Fruit fly (Drosophila melanogaster) whole organism, embryonic: ENCODE measurements around the gene CG31551.

Experiments used
- Abd-B ChIP-seq: fragments of 200-800 bp; sonication (Bioruptor generic); optimal IDR thresholded peaks from 2 replicates; lab custom pipeline; 2018; ENCODE audit warnings: missing biosample characterization, mild to moderate bottlenecking, missing genetic modification characterization, moderate library complexity
- BtbVII ChIP-seq: fragments of 200-800 bp; sonication (Bioruptor generic); optimal IDR thresholded peaks from 3 replicates; lab custom pipeline; 2017; ENCODE audit warnings: missing biosample characterization, mild to moderate bottlenecking, missing genetic modification characterization
- CG10147 ChIP-seq: fragments of 200-800 bp; sonication (Bioruptor generic); optimal IDR thresholded peaks from 2 replicates; lab custom pipeline; 2019; ENCODE audit warnings: missing biosample characterization, mild to moderate bottlenecking, missing genetic modification characterization, moderate library complexity
- CG11456 ChIP-seq: fragments of 200-800 bp; sonication (Bioruptor generic); IDR thresholded peaks from 3 replicates; pipeline ENCODE4 v1.3.6; 2022; ENCODE audit warnings: missing biosample characterization, missing genetic modification characterization
- CG13296 ChIP-seq: fragments of 200-800 bp; sonication (Bioruptor generic); optimal IDR thresholded peaks from 3 replicates; lab custom pipeline; 2018; ENCODE audit warnings: missing biosample characterization, mild to moderate bottlenecking, missing genetic modification characterization
- CG14050 ChIP-seq: fragments of 200-800 bp; sonication (Bioruptor generic); IDR thresholded peaks from 3 replicates; pipeline ENCODE4 v1.3.6; 2022; ENCODE audit warnings: missing biosample characterization, missing genetic modification characterization
- CG15073 ChIP-seq: fragments of 200-800 bp; sonication (Bioruptor generic); optimal IDR thresholded peaks from 2 replicates; lab custom pipeline; 2016; ENCODE audit warnings: missing biosample characterization, missing genetic modification characterization
- CG1647 ChIP-seq: fragments of 200-800 bp; sonication (Bioruptor generic); optimal IDR thresholded peaks from 3 replicates; lab custom pipeline; 2016; ENCODE audit warnings: missing biosample characterization, missing genetic modification characterization
- CG17328 ChIP-seq: fragments of 200-800 bp; sonication (Bioruptor generic); IDR thresholded peaks from 2 replicates; pipeline ENCODE4 v1.3.6; 2022; ENCODE audit warnings: missing biosample characterization, missing genetic modification characterization
- CG18619 ChIP-seq: fragments of 200-800 bp; sonication (Bioruptor generic); optimal IDR thresholded peaks from 3 replicates; lab custom pipeline; 2017; ENCODE audit warnings: missing biosample characterization, mild to moderate bottlenecking, missing genetic modification characterization
- CG18764 ChIP-seq: fragments of 200-800 bp; sonication (Bioruptor generic); optimal IDR thresholded peaks from 3 replicates; lab custom pipeline; 2016; ENCODE audit warnings: missing biosample characterization, missing genetic modification characterization
- CG34224 ChIP-seq: fragments of 200-800 bp; sonication (Bioruptor generic); IDR thresholded peaks from 3 replicates; pipeline ENCODE4 v1.3.6; 2022; ENCODE audit warnings: missing biosample characterization, missing genetic modification characterization; ENCODE audit not compliant: partially characterized antibody
- CG4820 ChIP-seq: fragments of 200-800 bp; sonication (Bioruptor generic); optimal IDR thresholded peaks from 3 replicates; lab custom pipeline; 2016; ENCODE audit warnings: missing biosample characterization, missing genetic modification characterization
- CG5953 ChIP-seq: fragments of 200-800 bp; sonication (Bioruptor generic); IDR thresholded peaks from 2 replicates; pipeline ENCODE4 v1.3.6; 2022; ENCODE audit warnings: missing biosample characterization, missing genetic modification characterization
- CG6175 ChIP-seq: fragments of 200-800 bp; sonication (Bioruptor generic); IDR thresholded peaks from 3 replicates; pipeline ENCODE4 v1.3.6; 2022; ENCODE audit warnings: missing biosample characterization, missing genetic modification characterization
- CG7271 ChIP-seq: fragments of 200-800 bp; sonication (Bioruptor generic); optimal IDR thresholded peaks from 2 replicates; lab custom pipeline; 2018; ENCODE audit warnings: missing biosample characterization, mild to moderate bottlenecking, missing genetic modification characterization, moderate library complexity
- CG7928 ChIP-seq: fragments of 200-800 bp; sonication (Bioruptor generic); optimal IDR thresholded peaks from 2 replicates; lab custom pipeline; 2017; ENCODE audit warnings: missing biosample characterization, mild to moderate bottlenecking, missing genetic modification characterization
- CG8089 ChIP-seq: fragments of 200-800 bp; sonication (Bioruptor generic); optimal IDR thresholded peaks from 3 replicates; lab custom pipeline; 2016; ENCODE audit warnings: missing biosample characterization, missing genetic modification characterization
- CG8924 ChIP-seq: fragments of 200-800 bp; optimal IDR thresholded peaks from 3 replicates; lab custom pipeline; 2019; ENCODE audit warnings: missing biosample characterization, mild to moderate bottlenecking, missing genetic modification characterization, moderate library complexity
- Camta ChIP-seq: fragments of 200-800 bp; sonication (Bioruptor generic); optimal IDR thresholded peaks from 2 replicates; lab custom pipeline; 2016; ENCODE audit warnings: missing biosample characterization, missing genetic modification characterization
- Dip3 ChIP-seq: fragments of 200-800 bp; sonication (Bioruptor generic); optimal IDR thresholded peaks from 3 replicates; lab custom pipeline; 2016; ENCODE audit warnings: missing biosample characterization, missing genetic modification characterization
- Doc2 ChIP-seq: fragments of 200-800 bp; sonication (Bioruptor generic); IDR thresholded peaks from 2 replicates; pipeline ENCODE4 v1.3.6; 2022; ENCODE audit warnings: missing biosample characterization, missing genetic modification characterization
- Ets65A ChIP-seq: fragments of 200-800 bp; sonication (Bioruptor generic); peaks from one replicate; lab custom pipeline; 2016; ENCODE audit warnings: missing biosample characterization, missing genetic modification characterization
- HHEX ChIP-seq: fragments of 200-800 bp; sonication (Bioruptor generic); optimal IDR thresholded peaks from 3 replicates; lab custom pipeline; 2017; ENCODE audit warnings: missing biosample characterization, mild to moderate bottlenecking, missing genetic modification characterization, missing genetic modification reagents
- Hand ChIP-seq: fragments of 200-800 bp; sonication (Bioruptor generic); optimal IDR thresholded peaks from 2 replicates; lab custom pipeline; 2017; ENCODE audit warnings: mild to moderate bottlenecking, missing biosample characterization, missing genetic modification reagents, missing genetic modification characterization
- Hmr ChIP-seq: fragments of 200-800 bp; sonication (Bioruptor generic); optimal IDR thresholded peaks from 3 replicates; lab custom pipeline; 2017; ENCODE audit warnings: mild to moderate bottlenecking, missing biosample characterization, missing genetic modification reagents, missing genetic modification characterization
- Hr39 ChIP-seq: fragments of >200 bp; optimal IDR thresholded peaks from 2 replicates; lab custom pipeline; 2017
- Mrtf ChIP-seq: fragments of 200-800 bp; sonication (Bioruptor generic); IDR thresholded peaks from 3 replicates; pipeline ENCODE4 v1.3.6; 2022; ENCODE audit warnings: missing biosample characterization, missing genetic modification characterization
- NC2β ChIP-seq: fragments of 200-800 bp; sonication (Bioruptor generic); optimal IDR thresholded peaks from 2 replicates; lab custom pipeline; 2016; ENCODE audit warnings: missing biosample characterization, missing genetic modification characterization
- NK7.1 ChIP-seq: fragments of 200-800 bp; sonication (Bioruptor generic); optimal IDR thresholded peaks from 3 replicates; lab custom pipeline; 2016; ENCODE audit warnings: missing biosample characterization, missing genetic modification characterization
- Nf-YC ChIP-seq: fragments of 200-800 bp; optimal IDR thresholded peaks from 3 replicates; lab custom pipeline; 2019; ENCODE audit warnings: missing biosample characterization, mild to moderate bottlenecking, missing genetic modification characterization, moderate library complexity
- Ravus ChIP-seq: fragments of 200-800 bp; sonication (Bioruptor generic); IDR thresholded peaks from 2 replicates; pipeline ENCODE4 v1.3.6; 2022; ENCODE audit warnings: missing biosample characterization, missing genetic modification characterization
- Scr ChIP-seq: fragments of 200-800 bp; sonication (Bioruptor generic); IDR thresholded peaks from 2 replicates; pipeline ENCODE4 v1.3.6; 2022; ENCODE audit warnings: missing biosample characterization, missing genetic modification characterization; ENCODE audit not compliant: partially characterized antibody
- Six4 ChIP-seq: fragments of 200-800 bp; sonication (Bioruptor generic); optimal IDR thresholded peaks from 2 replicates; lab custom pipeline; 2016; ENCODE audit warnings: missing biosample characterization, missing genetic modification characterization
- cad ChIP-seq: fragments of >200 bp; optimal IDR thresholded peaks from 2 replicates; lab custom pipeline; 2017; ENCODE audit warnings: missing biosample characterization, missing genetic modification characterization
- cato ChIP-seq: fragments of 200-800 bp; sonication (Bioruptor generic); optimal IDR thresholded peaks from 2 replicates; lab custom pipeline; 2016; ENCODE audit warnings: missing biosample characterization, missing genetic modification characterization, borderline replicate concordance
- cg ChIP-seq: fragments of 200-800 bp; sonication (Bioruptor generic); optimal IDR thresholded peaks from 3 replicates; lab custom pipeline; 2019; ENCODE audit warnings: missing biosample characterization, mild to moderate bottlenecking, missing genetic modification characterization, moderate library complexity
- grn ChIP-seq: fragments of 200-800 bp; sonication (Bioruptor generic); optimal IDR thresholded peaks from 3 replicates; lab custom pipeline; 2017; ENCODE audit warnings: missing biosample characterization, missing genetic modification characterization
- h ChIP-seq: fragments of >200 bp; optimal IDR thresholded peaks from 2 replicates; lab custom pipeline; 2017
- ken ChIP-seq: fragments of 200-800 bp; sonication (Bioruptor generic); IDR thresholded peaks from 3 replicates; pipeline ENCODE4 v1.3.6; 2022; ENCODE audit warnings: missing biosample characterization, missing genetic modification characterization
- knrl ChIP-seq: fragments of 200-800 bp; sonication (Bioruptor generic); IDR thresholded peaks from 3 replicates; pipeline ENCODE4 v1.3.6; 2022; ENCODE audit warnings: missing biosample characterization, missing genetic modification characterization; ENCODE audit not compliant: partially characterized antibody
- lilli ChIP-seq: fragments of 200-800 bp; sonication (Bioruptor generic); optimal IDR thresholded peaks from 3 replicates; lab custom pipeline; 2016; ENCODE audit warnings: missing biosample characterization, missing genetic modification characterization
- mld ChIP-seq: fragments of 200-800 bp; sonication (Bioruptor generic); IDR thresholded peaks from 3 replicates; pipeline ENCODE4 v1.3.6; 2022; ENCODE audit warnings: missing biosample characterization, missing genetic modification characterization; ENCODE audit not compliant: partially characterized antibody
- nau ChIP-seq: fragments of 200-800 bp; sonication (Bioruptor generic); optimal IDR thresholded peaks from 3 replicates; lab custom pipeline; 2017; ENCODE audit warnings: missing biosample characterization, mild to moderate bottlenecking, missing genetic modification characterization, missing genetic modification reagents
- oc ChIP-seq: fragments of 200-800 bp; sonication (Bioruptor generic); optimal IDR thresholded peaks from 2 replicates; lab custom pipeline; 2018; ENCODE audit warnings: missing biosample characterization, mild to moderate bottlenecking, missing genetic modification characterization, moderate library complexity
- pho ChIP-seq: fragments of 200-800 bp; sonication (Bioruptor generic); optimal IDR thresholded peaks from 2 replicates; lab custom pipeline; 2016; ENCODE audit warnings: missing biosample characterization, missing genetic modification characterization
- sens-2 ChIP-seq: fragments of 200-800 bp; sonication (Bioruptor generic); IDR thresholded peaks from 2 replicates; pipeline ENCODE4 v1.3.6; 2022; ENCODE audit warnings: missing biosample characterization, missing genetic modification characterization
- twi ChIP-seq: fragments of 200-800 bp; optimal IDR thresholded peaks from 2 replicates; lab custom pipeline; 2019; ENCODE audit warnings: missing biosample characterization, mild to moderate bottlenecking, missing genetic modification characterization, moderate library complexity
- unc-4 ChIP-seq: fragments of 200-800 bp; sonication (Bioruptor generic); IDR thresholded peaks from 2 replicates; pipeline ENCODE4 v1.3.6; 2022; ENCODE audit warnings: missing biosample characterization, missing genetic modification characterization; ENCODE audit not compliant: partially characterized antibody
- wek ChIP-seq: fragments of 200-800 bp; sonication (Bioruptor generic); optimal IDR thresholded peaks from 3 replicates; lab custom pipeline; 2018; ENCODE audit warnings: missing biosample characterization, mild to moderate bottlenecking, missing genetic modification characterization, moderate library complexity

Gene CG31551

DNA sequence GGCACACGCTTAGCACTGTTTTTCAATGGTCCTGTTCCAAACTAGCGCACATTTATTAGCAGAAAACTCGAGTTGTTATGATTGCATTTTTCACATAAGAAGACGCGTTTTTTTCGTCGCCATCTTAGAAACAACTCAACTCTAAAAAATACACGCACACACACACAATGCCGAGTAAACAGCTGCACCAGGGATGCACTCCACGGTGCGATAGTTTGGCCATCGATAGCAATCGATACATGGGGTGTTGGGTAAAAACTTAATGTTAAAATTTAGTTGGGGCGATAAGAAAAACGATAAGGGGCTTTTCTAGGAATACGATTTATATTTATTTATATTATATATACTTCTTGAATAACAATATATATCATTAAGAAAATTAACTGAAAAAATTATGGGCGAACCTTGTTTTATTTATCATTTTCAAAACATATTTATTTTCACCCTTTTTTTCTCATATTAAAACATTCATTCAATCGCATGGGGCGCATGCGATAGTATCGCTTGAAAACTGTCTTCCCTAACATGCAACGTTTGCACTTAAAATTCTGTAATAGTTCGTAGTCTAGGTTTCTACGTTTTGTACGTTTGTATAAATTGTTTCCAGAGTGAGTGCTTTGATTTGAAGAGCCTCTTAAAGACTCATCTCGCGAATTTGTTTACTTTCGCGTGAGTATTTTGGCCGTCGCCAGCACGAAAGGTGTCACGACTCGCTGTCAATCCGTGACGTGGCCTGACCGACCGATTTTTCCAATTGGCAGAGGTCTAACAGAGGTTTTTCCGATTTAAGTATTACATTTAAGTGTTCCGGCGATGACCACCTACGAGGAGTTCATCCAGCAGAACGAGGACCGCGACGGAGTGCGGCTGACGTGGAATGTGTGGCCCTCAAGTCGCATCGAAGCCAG, 21.2 kb downstream of the CG31551 start, which contains the start of the genes MTA1-like and Sec23 (continued):
- TF ChIP-seq cad (GFP tag; lab: Kevin White, UChicago): no peak
- TF ChIP-seq CG10147 (GFP tag; lab: Kevin White, UChicago): peak; percentile 56
- no peak for TF ChIP-seq CG17328 (GFP tag; lab: Robert Waterston, UW)
- peak; percentile 98 for TF ChIP-seq knrl
- TF ChIP-seq pho: peak; percentile 37
- TF ChIP-seq Hr39 (lab: Kevin White, UChicago): no peak
- no peak for TF ChIP-seq CG14050
- peak; percentile 46 for TF ChIP-seq CG13296 (GFP tag; lab: Kevin White, UChicago)
- peak; percentile 85 for TF ChIP-seq CG34224 (GFP tag; lab: Robert Waterston, UW)
- no peak for TF ChIP-seq Mrtf
- peak; percentile 69 for TF ChIP-seq Nf-YC (tag; lab: Kevin White, UChicago)
- TF ChIP-seq sens-2: no peak
- TF ChIP-seq CG1647 (GFP tag; lab: Kevin White, UChicago): no peak
- TF ChIP-seq cg (GFP tag; lab: Kevin White, UChicago): no peak
- no peak for TF ChIP-seq Camta (GFP tag; lab: Kevin White, UChicago)
- no peak for TF ChIP-seq CG7271
- TF ChIP-seq nau (GFP tag; lab: Kevin White, UChicago): no peak
- peak; percentile 30 for TF ChIP-seq grn
- TF ChIP-seq ken (GFP tag; lab: Robert Waterston, UW): 0 out of 3 replicates have a peak, but pooled peaks have one; percentile 4
- TF ChIP-seq CG8089 (GFP tag; lab: Kevin White, UChicago): no peak
- no peak for TF ChIP-seq HHEX (GFP tag; lab: Kevin White, UChicago)
- TF ChIP-seq Hmr (GFP tag; lab: Kevin White, UChicago): peak; percentile 61
- TF ChIP-seq cato (GFP tag; lab: Kevin White, UChicago): no peak
- no peak for TF ChIP-seq Ravus (GFP tag; lab: Robert Waterston, UW)
- peak; percentile 57 for TF ChIP-seq CG18619 (GFP tag; lab: Kevin White, UChicago)
- TF ChIP-seq Hand: no peak
- peak; percentile 44 for TF ChIP-seq twi
- no peak for TF ChIP-seq CG6175 (GFP tag; lab: Robert Waterston, UW)
- peak; percentile 1 for TF ChIP-seq NC2β
- no peak for TF ChIP-seq NK7.1
- peak; percentile 93 for TF ChIP-seq Ets65A (GFP tag; lab: Kevin White, UChicago)
- peak; percentile 91 for TF ChIP-seq mld (GFP tag; lab: Robert Waterston, UW)
- peak; percentile 98 for TF ChIP-seq Scr (GFP tag; lab: Robert Waterston, UW)
- TF ChIP-seq oc (tag; lab: Kevin White, UChicago): no peak
- peak; percentile 36 for TF ChIP-seq CG18764 (GFP tag; lab: Kevin White, UChicago)
- no peak for TF ChIP-seq wek (GFP tag; lab: Kevin White, UChicago)
- TF ChIP-seq CG8924 (tag; lab: Kevin White, UChicago): peak; percentile 71
- TF ChIP-seq CG4820 (GFP tag; lab: Kevin White, UChicago): peak; percentile 34
- peak; percentile 45; the same call in 1 of the 3 replicates for TF ChIP-seq CG11456 (GFP tag; lab: Robert Waterston, UW)
- no peak for TF ChIP-seq CG15073 (GFP tag; lab: Kevin White, UChicago)
- TF ChIP-seq lilli: peak; percentile 65
- peak; percentile 5 for TF ChIP-seq Dip3 (GFP tag; lab: Kevin White, UChicago)
- peak; percentile 92 for TF ChIP-seq unc-4 (GFP tag; lab: Robert Waterston, UW)
- TF ChIP-seq Abd-B: peak; percentile 71
- no peak for TF ChIP-seq Six4
- no peak for TF ChIP-seq CG5953 (GFP tag; lab: Robert Waterston, UW)
- TF ChIP-seq h (lab: Kevin White, UChicago): no peak
- no peak for TF ChIP-seq BtbVII
- peak; percentile 91 for TF ChIP-seq CG7928 (GFP tag; lab: Kevin White, UChicago)
- TF ChIP-seq Doc2 (GFP tag; lab: Robert Waterston, UW): no peak
